Worm (Caenorhabditis elegans) whole organism, L4/young adult: ENCODE measurements around the gene srz-100.

Source experiments
- W03F9.2 ChIP-seq: fragments of 150-350 bp; optimal IDR thresholded peaks from 2 replicates; lab custom pipeline; 2014; ENCODE audit warnings: missing biosample characterization, missing genetic modification characterization
- dao-5 ChIP-seq: sonication (generic microtip); optimal IDR thresholded peaks from 2 replicates; lab custom pipeline; 2016; ENCODE audit warnings: missing genotype, missing genetic modification characterization, moderate library complexity, missing compliant biosample characterization
- him-1 ChIP-seq: sonication (generic microtip); optimal IDR thresholded peaks from 2 replicates; lab custom pipeline; 2016; ENCODE audit warnings: missing genotype, missing genetic modification reagents, missing genetic modification characterization, missing compliant biosample characterization

- no peak for TF ChIP-seq dao-5 (tag; lab: Kevin White, UChicago)
- no peak for TF ChIP-seq him-1 (tag; lab: Kevin White, UChicago)
- no peak for TF ChIP-seq W03F9.2 (tag; lab: Kevin White, UChicago)
Measured at ce11 chrV:16756166-16756565, 24.5 kb downstream of the srz-100 start.
